Worm (Caenorhabditis elegans): Measurements from ENCODE around the gene let-2.

Gene let-2

DNA sequence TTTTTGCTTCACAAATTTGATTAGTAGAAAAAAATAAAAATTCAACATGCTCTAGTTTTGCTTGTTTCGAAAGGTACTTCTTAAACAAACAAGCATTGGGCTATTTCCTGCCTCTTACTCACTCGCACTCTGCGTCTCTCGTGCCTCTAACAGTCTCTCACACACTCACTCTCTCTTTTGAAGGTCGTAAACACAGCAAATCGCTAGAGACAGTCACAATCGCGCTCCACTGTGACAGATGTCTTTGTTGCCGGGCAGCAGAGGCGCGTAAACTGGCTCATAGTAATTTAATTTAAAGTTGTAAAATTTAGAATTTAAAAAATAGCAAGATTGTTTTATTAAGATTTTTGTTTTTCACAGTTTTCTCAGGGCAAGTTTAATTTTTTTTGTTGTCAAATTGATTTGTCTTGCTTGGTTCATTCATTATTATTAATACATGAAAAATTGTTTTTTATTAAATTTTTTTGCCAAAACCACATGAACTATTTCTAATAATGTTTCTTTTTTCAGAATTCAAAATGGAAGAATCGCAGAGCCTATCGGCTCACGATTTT is 57.1 kb downstream of the let-2 start, which contains the start of gene taf-3 (continued):
- TF ChIP-seq lin-15B (tag; optimal IDR thresholded peaks at IDR 0.05) (peak; percentile 26), C34B4.2 (tag; optimal IDR thresholded peaks at IDR 0.05) (no peak), zip-4 (GFP tag; optimal IDR thresholded peaks at IDR 0.05) (no peak), ztf-11 (tag; optimal IDR thresholded peaks at IDR 0.05) (no peak), efl-1 (optimal IDR thresholded peaks at IDR 0.05) (peak; percentile 30 to 68), efl-1 (GFP tag; optimal IDR thresholded peaks at IDR 0.05 in 1 of 2) (no peak), fos-1 (tag; optimal IDR thresholded peaks at IDR 0.05) (peak; percentile 47), dsc-1 (tag; optimal IDR thresholded peaks at IDR 0.05) (peak; percentile 9), alr-1 (tag; optimal IDR thresholded peaks at IDR 0.05; ENCODE audit: borderline replicate concordance) (no peak), lir-3 (tag; optimal IDR thresholded peaks at IDR 0.05; ENCODE audit: poor library complexity) (no peak), grh-1 (GFP tag; IDR thresholded peaks at IDR 0.05) (no peak), ceh-82 (tag; optimal IDR thresholded peaks at IDR 0.05) (peak in 1 of 3 experiments; percentile 61), jun-1 (tag; optimal IDR thresholded peaks at IDR 0.05) (no peak), xbp-1 (tag; optimal IDR thresholded peaks at IDR 0.05) (peak; percentile 15), unc-130 (tag; optimal IDR thresholded peaks at IDR 0.05) (no peak), ceh-8 (GFP tag; optimal IDR thresholded peaks at IDR 0.05) (no peak), unc-98 (GFP tag; IDR thresholded peaks at IDR 0.05) (no peak), lin-39 (tag; optimal IDR thresholded peaks at IDR 0.05) (no peak), sup-37 (GFP tag; optimal IDR thresholded peaks at IDR 0.05) (no peak), lin-14 (GFP tag; optimal IDR thresholded peaks at IDR 0.05) (peak; percentile 82), sptf-1 (tag; optimal IDR thresholded peaks at IDR 0.05) (no peak), unc-86 (tag; optimal IDR thresholded peaks at IDR 0.05) (no peak), ceh-88 (GFP tag; IDR thresholded peaks at IDR 0.05) (no peak), tlp-1 (tag; optimal IDR thresholded peaks at IDR 0.05) (no peak), hlh-17 (GFP tag; optimal IDR thresholded peaks at IDR 0.05; ENCODE audit: borderline replicate concordance) (no peak), nhr-77 (tag; optimal IDR thresholded peaks at IDR 0.05) (peak; percentile 5), pax-3 (tag; optimal IDR thresholded peaks at IDR 0.05) (no peak), fkh-8 (tag; optimal IDR thresholded peaks at IDR 0.05) (no peak), blmp-1 (tag; optimal IDR thresholded peaks at IDR 0.05) (peak; percentile 76), skn-1 (tag; optimal IDR thresholded peaks at IDR 0.05) (peak; percentile 36), fkh-10 (GFP tag; optimal IDR thresholded peaks at IDR 0.05) (no peak), pqm-1 (tag; optimal IDR thresholded peaks at IDR 0.05) (no peak), ceh-63 (GFP tag; optimal IDR thresholded peaks at IDR 0.05) (no peak), irx-1 (tag; optimal IDR thresholded peaks at IDR 0.05) (peak; percentile 20), swsn-7 (tag; optimal IDR thresholded peaks at IDR 0.05) (peak; percentile 22), lin-35 (GFP tag; optimal IDR thresholded peaks at IDR 0.05) (peak; percentile 24 to 70), egl-13 (tag; optimal IDR thresholded peaks at IDR 0.05) (no peak), nhr-76 (tag; optimal IDR thresholded peaks at IDR 0.05) (no peak), rnt-1 (tag; optimal IDR thresholded peaks at IDR 0.05) (peak; percentile 62), nhr-84 (tag; optimal IDR thresholded peaks at IDR 0.05) (no peak), nhr-90 (tag; optimal IDR thresholded peaks at IDR 0.05; ENCODE audit: poor library complexity) (no peak), sox-4 (tag; optimal IDR thresholded peaks at IDR 0.05) (no peak), isw-1 (GFP tag; IDR thresholded peaks at IDR 0.05) (no peak)

DNA sequence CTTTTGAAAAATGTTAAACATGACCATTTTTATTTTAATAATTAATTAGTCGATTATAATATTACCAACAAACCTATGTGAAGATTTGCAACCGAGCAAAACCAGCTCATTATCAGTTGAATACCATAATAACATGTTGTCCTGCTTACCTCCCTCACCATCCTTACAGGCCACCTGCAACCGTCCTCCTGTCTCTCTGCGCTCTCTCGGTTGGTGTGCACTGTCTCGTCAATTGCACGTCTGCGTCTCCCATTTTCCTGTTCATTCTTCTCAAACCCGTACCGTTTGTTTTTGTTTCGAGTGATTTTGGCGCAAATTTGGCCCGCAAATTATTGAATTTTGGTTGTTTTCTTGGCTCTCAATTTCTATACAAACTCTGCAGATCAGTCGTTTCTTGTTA is 57.7 kb downstream of the let-2 start:
- peak; percentile 7 for TF ChIP-seq rnt-1 (tag; optimal IDR thresholded peaks at IDR 0.05)
- no peak for TF ChIP-seq C16A3.4 (tag; optimal IDR thresholded peaks at IDR 0.05)
- TF ChIP-seq C34B4.2 (tag; optimal IDR thresholded peaks at IDR 0.05), result no peak
- TF ChIP-seq nhr-85 (tag), result peak; percentile 9
- TF ChIP-seq efl-1 (optimal IDR thresholded peaks at IDR 0.05), result peak; percentile 9 to 49
- TF ChIP-seq efl-1 (GFP tag; optimal IDR thresholded peaks at IDR 0.05 in 1 of 2), result no peak
